Worm (Caenorhabditis elegans): Measurements from ENCODE around the gene C01C10.2.

DNA sequence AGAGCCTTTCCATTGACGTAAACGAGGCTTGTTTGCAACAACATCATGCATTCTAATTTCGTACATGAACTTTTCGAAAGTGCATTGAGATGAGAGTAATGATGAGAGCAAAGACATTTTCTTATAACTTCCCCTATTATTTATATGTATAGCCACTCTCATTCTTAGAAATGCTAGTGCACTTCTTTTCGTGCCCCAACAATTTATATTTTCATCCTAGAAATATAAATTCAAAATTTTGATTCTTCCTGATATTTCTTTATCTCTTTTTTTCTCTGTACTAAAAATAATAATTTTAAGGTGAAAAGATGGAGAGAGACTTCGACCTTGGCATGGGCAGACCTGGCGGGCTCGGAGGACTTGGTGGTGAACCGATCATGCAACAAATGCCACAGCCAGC is 41.0 kb upstream of the C01C10.2 start, which contains the start of gene mek-1:
- TF ChIP-seq skn-1 (tag; optimal IDR thresholded peaks at IDR 0.05) (no peak), sea-2 (GFP tag; optimal IDR thresholded peaks at IDR 0.05) (no peak), nhr-77 (tag; optimal IDR thresholded peaks at IDR 0.05) (no peak), unc-62 (GFP tag; optimal IDR thresholded peaks at IDR 0.05) (no peak), daf-12 (tag; optimal IDR thresholded peaks at IDR 0.05) (no peak), nhr-28 (tag; optimal IDR thresholded peaks at IDR 0.05) (no peak), zag-1 (tag; optimal IDR thresholded peaks at IDR 0.05) (no peak), ceh-82 (tag; optimal IDR thresholded peaks at IDR 0.05) (no peak), ceh-16 (tag; optimal IDR thresholded peaks at IDR 0.05) (no peak)

Measured in whole organism, L3 larva.